Worm (Caenorhabditis elegans) whole organism, dauer: Measurements from ENCODE around the gene dlc-2.

Experiments
- unc-62 ChIP-seq: sonication (generic microtip); optimal IDR thresholded peaks from 2 replicates; lab custom pipeline; 2017; ENCODE audit warnings: missing biosample characterization, missing genetic modification reagents, missing genetic modification characterization

The dlc-2 gene

DNA sequence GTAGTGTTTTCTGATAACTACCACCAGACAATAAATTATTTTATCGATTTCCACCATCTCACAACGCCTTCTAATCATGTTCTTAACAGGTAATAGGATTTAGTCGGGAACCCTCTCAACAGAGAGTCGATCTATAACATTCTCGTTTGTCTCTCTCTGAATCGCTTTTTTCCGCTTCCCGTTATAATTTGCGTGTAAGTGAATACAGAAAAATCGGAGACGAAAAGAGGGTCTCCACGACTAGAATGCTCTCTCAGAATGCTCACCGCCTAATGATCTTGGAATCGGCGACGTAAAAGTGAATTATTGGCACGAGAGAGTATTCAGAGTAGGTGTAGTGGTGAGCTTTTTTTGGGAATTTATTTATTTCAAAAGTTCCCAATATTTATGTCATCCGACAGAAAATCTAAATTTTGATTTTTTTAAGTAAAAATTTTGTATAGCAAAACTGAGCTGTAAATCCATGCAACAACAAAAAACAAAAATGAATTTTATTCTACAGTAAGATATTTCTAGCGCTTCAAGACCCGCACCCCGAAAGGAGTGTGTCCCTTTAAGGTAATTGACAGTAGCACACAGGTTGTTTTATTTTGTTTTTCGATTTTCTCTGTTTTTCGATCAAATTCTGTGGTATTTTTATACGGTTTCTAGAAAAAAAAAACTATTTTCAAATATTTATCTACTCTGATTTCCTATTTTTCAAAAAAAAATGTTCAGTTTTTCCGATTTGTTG is 15.5 kb upstream of the dlc-2 start:
- TF ChIP-seq unc-62: no peak

DNA sequence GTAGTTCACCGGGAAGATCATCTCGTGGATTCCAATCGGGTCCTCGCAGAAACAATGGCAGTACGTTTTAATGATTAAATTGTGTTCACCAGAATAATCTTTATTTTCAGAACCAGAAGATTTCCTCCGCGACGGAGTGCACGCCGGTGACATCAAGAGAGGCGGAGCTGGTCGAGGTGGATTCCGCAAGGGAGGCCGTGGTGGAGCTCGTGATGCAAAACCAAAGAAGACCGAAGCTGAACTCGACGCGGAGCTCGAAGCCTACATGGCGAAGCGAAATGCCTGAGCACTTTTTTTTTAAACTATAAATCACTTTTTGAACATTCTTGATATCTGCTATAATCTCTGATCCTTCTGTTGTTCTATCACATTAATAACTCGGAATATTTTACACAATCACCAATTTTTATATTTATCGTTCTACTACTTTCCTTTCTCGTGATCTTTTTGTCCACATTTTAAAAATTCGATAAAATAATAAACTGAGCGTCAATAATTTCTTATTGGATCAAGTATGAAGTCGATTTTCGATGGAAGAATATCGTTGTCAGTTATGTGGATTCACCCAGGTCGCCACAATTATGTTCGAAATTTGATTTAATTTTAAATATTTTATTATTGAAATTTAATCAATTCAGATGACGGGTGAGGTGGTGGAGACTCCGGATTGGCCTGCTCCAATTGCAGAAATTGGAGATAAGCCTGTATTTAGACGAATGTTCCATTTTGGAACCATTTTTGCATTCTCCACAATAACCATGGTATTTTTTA is 13.1 kb upstream of the dlc-2 start, which contains the start of gene dhhc-6:
Gene dhhc-6, plus strand, starts transcription at position 639 of the 771 bp plus-strand sequence.
- no peak for TF ChIP-seq unc-62

- no peak for TF ChIP-seq unc-62
Observed at ce11 chrIV:12122874-12123664, 11.7 kb upstream of the dlc-2 start, which contains the start of gene aly-3. Gene aly-3 (plus strand): TSS chrIV:12123282.

DNA sequence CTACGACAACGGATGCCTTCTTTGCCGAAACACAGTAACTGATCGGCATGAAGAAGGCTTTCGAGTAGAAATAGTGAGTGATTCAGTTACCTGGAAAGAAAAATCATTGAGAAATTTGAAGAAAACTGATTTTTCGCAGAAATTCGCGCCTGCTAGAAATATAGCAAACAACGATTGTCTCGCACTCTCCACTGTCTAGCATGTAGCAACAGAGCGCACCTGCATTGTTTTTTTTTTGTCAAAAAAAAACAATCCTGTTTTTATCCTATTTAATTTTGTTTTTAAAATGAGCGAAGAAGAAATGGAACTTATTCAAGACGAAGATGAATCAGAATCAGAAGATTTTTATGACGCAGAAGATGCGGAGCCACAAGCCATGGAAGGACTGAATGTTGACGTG is 9.7 kb upstream of the dlc-2 start, which contains the start of the genes ddb-1 and M18.6:
Gene ddb-1, minus strand, starts transcription at position 90 of the 400 bp plus-strand sequence.
Gene M18.6, plus strand, starts transcription at position 235 of the 400 bp plus-strand sequence.
- TF ChIP-seq unc-62: no peak

DNA sequence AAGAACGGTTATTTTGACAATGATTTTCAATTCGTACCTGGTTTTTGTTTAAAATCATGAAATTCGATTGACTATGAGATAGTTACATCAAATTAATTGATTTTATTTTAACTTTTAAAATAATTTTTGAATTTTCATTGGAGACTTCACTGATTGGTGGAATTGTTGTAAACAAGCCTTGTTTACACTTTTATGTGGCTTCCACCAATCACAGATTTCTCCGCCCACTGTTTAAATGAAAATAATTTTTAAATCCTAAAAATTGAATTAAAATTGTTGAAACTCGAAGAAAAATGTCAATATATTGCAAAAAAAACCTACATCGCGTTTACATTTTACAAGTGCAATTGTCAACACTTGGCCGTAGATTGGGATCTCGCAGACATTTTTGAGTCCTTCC is 9.2 kb upstream of the dlc-2 start:
- TF ChIP-seq unc-62: no peak

ce11 chrIV:12114498-12114897 is 3.1 kb upstream of the dlc-2 start:
- no peak for TF ChIP-seq unc-62

DNA sequence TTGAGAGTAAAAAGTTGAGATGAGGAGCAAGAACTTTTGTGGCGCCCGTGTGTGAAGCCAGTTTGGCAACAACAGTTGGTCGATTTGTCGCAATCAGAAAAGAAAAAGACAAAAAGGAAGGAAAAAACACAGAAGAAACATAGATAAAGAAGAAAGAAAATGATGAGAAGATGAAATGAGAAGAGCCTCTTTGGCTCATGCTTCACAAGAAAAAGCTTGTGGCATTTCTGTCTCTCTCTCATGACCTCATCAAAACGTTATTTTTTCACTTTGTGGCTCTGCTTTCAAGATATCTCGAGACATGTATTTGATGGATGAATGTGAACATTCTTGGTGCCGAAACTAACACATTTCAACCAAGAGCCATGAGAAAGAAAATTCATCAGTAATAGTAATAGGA is 1.7 kb upstream of the dlc-2 start:
- no peak for TF ChIP-seq unc-62

- TF ChIP-seq unc-62: no peak
Observed at ce11 chrIV:12110339-12110738, 1.0 kb downstream of the dlc-2 start, which contains the start of gene col-129. Gene col-129 (minus strand): TSS chrIV:12110439.

- TF ChIP-seq unc-62: no peak
Observed at ce11 chrIV:12109743-12110142, 1.6 kb downstream of the dlc-2 start.

- TF ChIP-seq unc-62: no peak
Observed at ce11 chrIV:12108984-12109657, 2.3 kb downstream of the dlc-2 start.

DNA sequence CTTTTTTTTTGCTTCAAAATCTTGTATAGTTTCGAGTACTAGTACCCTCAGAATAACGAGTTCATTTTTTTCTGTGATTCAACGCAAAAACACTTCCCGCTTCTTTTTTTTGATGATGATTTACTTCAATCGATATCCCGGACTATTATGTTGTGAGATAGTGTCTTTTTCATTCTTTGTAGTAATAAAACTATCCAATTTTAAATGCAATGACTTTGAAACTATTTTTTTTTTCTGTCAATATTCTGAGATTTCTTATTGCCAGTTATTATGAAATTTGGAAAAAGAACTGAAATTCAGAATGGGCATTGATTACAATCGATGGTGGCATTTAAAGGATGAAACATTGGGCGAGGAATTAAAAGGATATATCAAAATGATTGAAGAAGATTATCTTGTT is 5.8 kb downstream of the dlc-2 start, which contains the start of gene M18.3:
Gene M18.3, plus strand, starts transcription at position 301 of the 400 bp plus-strand sequence.
- no peak for TF ChIP-seq unc-62

ce11 chrIV:12096479-12096878 is 14.9 kb downstream of the dlc-2 start, which contains the start of gene mon-2:
Gene mon-2 (plus strand): TSS chrIV:12096779.
- no peak for TF ChIP-seq unc-62

- TF ChIP-seq unc-62: no peak
Observed at ce11 chrIV:12093819-12094218, 17.6 kb downstream of the dlc-2 start, which contains the start of gene F11A10.5. Gene F11A10.5 (plus strand): TSS chrIV:12094119.

ce11 chrIV:12093384-12093783 is 18.0 kb downstream of the dlc-2 start, which contains the start of gene cpsf-4:
Gene cpsf-4 (minus strand): TSS chrIV:12093445.
- no peak for TF ChIP-seq unc-62

DNA sequence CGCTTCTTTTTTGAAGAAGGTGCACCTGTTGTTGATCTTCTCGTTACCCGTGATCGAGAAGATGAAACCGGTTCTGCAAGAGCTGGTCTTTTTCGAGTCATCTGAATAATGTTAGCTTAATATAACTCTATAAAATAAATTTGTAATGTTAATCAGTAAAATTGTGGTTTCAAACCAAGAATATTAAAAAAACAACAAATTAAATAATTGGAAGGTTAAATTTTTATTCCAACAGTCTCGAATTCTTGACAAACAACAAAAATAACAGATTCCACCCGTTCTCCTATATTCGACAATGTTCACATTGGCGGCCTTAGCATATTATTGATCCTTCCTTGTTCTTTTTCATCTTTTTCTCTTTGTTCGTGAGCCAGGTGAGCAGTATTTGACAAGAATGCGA is 19.3 kb downstream of the dlc-2 start, which contains the start of gene mig-32:
Gene mig-32, minus strand, starts transcription at position 101 of the 400 bp plus-strand sequence.
- no peak for TF ChIP-seq unc-62

- TF ChIP-seq unc-62: no peak
Observed at ce11 chrIV:12089551-12089950, 21.8 kb downstream of the dlc-2 start, which contains the start of gene F11A10.6. Gene F11A10.6 (minus strand): TSS chrIV:12089651.
